Worm (Caenorhabditis elegans) whole organism, L1 larva: ENCODE results near the gene Y38C1AA.7.

Experiments used
- C16A3.4 ChIP-seq: fragments of 150-350 bp; optimal IDR thresholded peaks from 2 replicates; lab custom pipeline; 2014; ENCODE audit warnings: missing biosample characterization, missing genetic modification characterization
- Y116A8C.19 ChIP-seq: sonication (generic microtip); optimal IDR thresholded peaks from 2 replicates; lab custom pipeline; 2016; ENCODE audit warnings: missing compliant biosample characterization, missing genetic modification characterization, borderline replicate concordance
- ceh-82 ChIP-seq, 3 experiments: fragments of 150-350 bp in 1 of 3; sonication (generic microtip) in 2 of 3; optimal IDR thresholded peaks; 2 replicates each; lab custom pipeline; 2014 to 2017; ENCODE audit warnings: missing biosample characterization in 3 of 3, missing genetic modification characterization in 3 of 3
- ces-1 ChIP-seq: fragments of 150-350 bp; optimal IDR thresholded peaks from 2 replicates; lab custom pipeline; 2014; ENCODE audit warnings: missing biosample characterization, missing genetic modification reagents, missing genetic modification characterization
- efl-3 ChIP-seq: fragments of 200-800 bp; sonication (Bioruptor generic); optimal IDR thresholded peaks from 2 replicates; lab custom pipeline; 2018; ENCODE audit warnings: mild to moderate bottlenecking, missing genetic modification characterization, missing compliant biosample characterization
- irx-1 ChIP-seq: sonication (generic microtip); optimal IDR thresholded peaks from 2 replicates; lab custom pipeline; 2016; ENCODE audit warnings: missing genetic modification characterization, missing compliant biosample characterization
- lin-13 ChIP-seq: fragments of 150-350 bp; optimal IDR thresholded peaks from 2 replicates; lab custom pipeline; 2014; ENCODE audit warnings: missing biosample characterization, missing genetic modification reagents, missing genetic modification characterization
- mdl-1 ChIP-seq, 2 experiments: fragments of 150-350 bp; optimal IDR thresholded peaks; 2 replicates each; lab custom pipeline; 2014 to 2017; ENCODE audit warnings: missing biosample characterization in 2 of 2, missing genetic modification characterization in 2 of 2, inconsistent platforms in 1 of 2
- mef-2 ChIP-seq: fragments of 150-350 bp; optimal IDR thresholded peaks from 2 replicates; lab custom pipeline; 2014; ENCODE audit warnings: missing biosample characterization, missing genetic modification characterization
- pag-3 ChIP-seq: sonication (generic microtip); optimal IDR thresholded peaks from 2 replicates; lab custom pipeline; 2017; ENCODE audit warnings: missing genetic modification characterization, mild to moderate bottlenecking, missing compliant biosample characterization, antibody characterized with exemption, borderline replicate concordance; ENCODE audit not compliant: insufficient read depth
- snpc-4 ChIP-seq: fragments of 150-350 bp; optimal IDR thresholded peaks from 2 replicates; lab custom pipeline; 2014; ENCODE audit warnings: missing biosample characterization, missing genetic modification characterization
- vab-15 ChIP-seq: sonication (generic microtip); optimal IDR thresholded peaks from 2 replicates; lab custom pipeline; 2017; ENCODE audit warnings: missing genotype, mild to moderate bottlenecking, missing genetic modification characterization, missing compliant biosample characterization
- zag-1 ChIP-seq: fragments of 150-350 bp; optimal IDR thresholded peaks from 2 replicates; lab custom pipeline; 2014; ENCODE audit warnings: missing biosample characterization, missing genetic modification characterization
- zip-4 ChIP-seq: fragments of 200-800 bp; sonication (Bioruptor generic); optimal IDR thresholded peaks from 2 replicates; lab custom pipeline; 2018; ENCODE audit warnings: mild to moderate bottlenecking, missing genetic modification characterization, moderate library complexity, missing compliant biosample characterization

DNA sequence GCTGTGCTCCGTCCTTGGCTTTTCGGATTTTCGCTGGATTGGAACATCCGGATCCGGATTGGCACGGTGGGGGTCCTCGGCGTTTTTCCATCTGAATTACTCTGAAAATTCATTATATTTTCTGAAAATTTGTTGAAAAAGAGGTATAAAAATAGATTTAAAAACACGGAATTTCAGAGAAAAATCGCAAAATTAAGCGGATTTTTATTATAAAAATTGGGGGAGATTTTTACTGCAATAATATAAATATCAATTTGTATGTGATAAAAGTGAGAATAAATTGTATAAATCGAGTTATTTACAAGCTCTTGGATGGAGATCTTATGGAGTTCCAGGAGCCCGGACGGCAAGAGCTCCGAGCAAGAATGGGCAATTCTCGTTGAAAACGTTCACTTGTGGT is 37.2 kb upstream of the Y38C1AA.7 start, which contains the start of gene tut-1:
- no peak for TF ChIP-seq efl-3 (GFP tag; lab: Kevin White, UChicago)
- TF ChIP-seq ceh-82 (tag; optimal IDR thresholded peaks at IDR 0.05; lab: Kevin White, UChicago) = no peak
- no peak for TF ChIP-seq snpc-4 (tag; lab: Kevin White, UChicago)
- TF ChIP-seq ces-1 (GFP tag; lab: Kevin White, UChicago) = no peak
- no peak for TF ChIP-seq C16A3.4 (tag; lab: Kevin White, UChicago)
- no peak for TF ChIP-seq mef-2 (tag; lab: Kevin White, UChicago)
- TF ChIP-seq irx-1 = no peak
- TF ChIP-seq vab-15 (tag; lab: Kevin White, UChicago) = no peak
- TF ChIP-seq zag-1 (tag; lab: Kevin White, UChicago) = no peak
- no peak for TF ChIP-seq mdl-1 (tag; optimal IDR thresholded peaks at IDR 0.05; lab: Kevin White, UChicago)
- TF ChIP-seq Y116A8C.19 (tag; lab: Kevin White, UChicago) = no peak
- no peak for TF ChIP-seq pag-3
- TF ChIP-seq zip-4 (GFP tag; lab: Kevin White, UChicago) = no peak
- TF ChIP-seq lin-13 (GFP tag; lab: Kevin White, UChicago) = no peak
